Worm (Caenorhabditis elegans) whole organism, late embryonic: ENCODE data around the gene rbbp-5.

ENCODE experiments used
- C08G9.2 ChIP-seq: sonication (generic microtip); optimal IDR thresholded peaks from 2 replicates; lab custom pipeline; 2016; ENCODE audit warnings: mild to moderate bottlenecking, missing genetic modification characterization, moderate library complexity, missing compliant biosample characterization
- C38D4.7 ChIP-seq: fragments of 200-800 bp; sonication (Bioruptor generic); optimal IDR thresholded peaks from 2 replicates; lab custom pipeline; 2018; ENCODE audit warnings: mild to moderate bottlenecking, missing genetic modification characterization, moderate library complexity, missing compliant biosample characterization
- K02D7.2 ChIP-seq: sonication (generic microtip); optimal IDR thresholded peaks from 2 replicates; lab custom pipeline; 2017; ENCODE audit warnings: mild to moderate bottlenecking, missing genetic modification characterization, missing compliant biosample characterization
- K09A11.1 ChIP-seq: sonication (generic microtip); optimal IDR thresholded peaks from 2 replicates; lab custom pipeline; 2017; ENCODE audit warnings: antibody characterized with exemption, mild to moderate bottlenecking, missing genetic modification characterization, missing compliant biosample characterization; ENCODE audit not compliant: insufficient read depth
- ahr-1 ChIP-seq: sonication (generic microtip); optimal IDR thresholded peaks from 2 replicates; lab custom pipeline; 2016; ENCODE audit warnings: missing genetic modification characterization, missing compliant biosample characterization
- ama-1 ChIP-seq: fragments of 150-350 bp; optimal IDR thresholded peaks from 2 replicates; lab custom pipeline; 2014
- ceh-14 ChIP-seq: sonication (generic microtip); optimal IDR thresholded peaks from 2 replicates; lab custom pipeline; 2016; ENCODE audit warnings: missing genotype, missing genetic modification characterization, missing compliant biosample characterization
- ceh-18 ChIP-seq: sonication (generic microtip); optimal IDR thresholded peaks from 2 replicates; lab custom pipeline; 2016; ENCODE audit warnings: missing genetic modification characterization, missing compliant biosample characterization
- ceh-19 ChIP-seq: fragments of 200-800 bp; sonication (Bioruptor generic); optimal IDR thresholded peaks from 2 replicates; lab custom pipeline; 2018; ENCODE audit warnings: mild to moderate bottlenecking, missing genetic modification characterization, missing compliant biosample characterization
- ceh-22 ChIP-seq: sonication (generic microtip); optimal IDR thresholded peaks from 2 replicates; lab custom pipeline; 2017; ENCODE audit warnings: missing biosample characterization, missing genetic modification characterization
- ceh-24 ChIP-seq: sonication (generic microtip); optimal IDR thresholded peaks from 2 replicates; lab custom pipeline; 2016; ENCODE audit warnings: mild to moderate bottlenecking, missing genetic modification characterization, missing compliant biosample characterization
- ceh-30 ChIP-seq: fragments of 150-350 bp; optimal IDR thresholded peaks from 2 replicates; lab custom pipeline; 2014; ENCODE audit warnings: missing biosample characterization, missing genetic modification characterization
- ceh-31 ChIP-seq: sonication (generic microtip); optimal IDR thresholded peaks from 2 replicates; lab custom pipeline; 2016; ENCODE audit warnings: missing genetic modification characterization, missing compliant biosample characterization
- ceh-34 ChIP-seq: sonication (generic microtip); optimal IDR thresholded peaks from 2 replicates; lab custom pipeline; 2016; ENCODE audit warnings: mild to moderate bottlenecking, missing genetic modification characterization, missing compliant biosample characterization
- ceh-48 ChIP-seq: sonication (generic microtip); optimal IDR thresholded peaks from 2 replicates; lab custom pipeline; 2016; ENCODE audit warnings: missing genetic modification characterization, inconsistent platforms, missing compliant biosample characterization
- ceh-6 ChIP-seq: fragments of 200-800 bp; sonication (Bioruptor generic); optimal IDR thresholded peaks from 2 replicates; lab custom pipeline; 2018; ENCODE audit warnings: mild to moderate bottlenecking, missing genetic modification characterization, missing compliant biosample characterization
- ceh-9 ChIP-seq: sonication (generic microtip); optimal IDR thresholded peaks from 2 replicates; lab custom pipeline; 2016; ENCODE audit warnings: mild to moderate bottlenecking, missing genetic modification characterization, inconsistent platforms, missing compliant biosample characterization
- ets-4 ChIP-seq: sonication (generic microtip); optimal IDR thresholded peaks from 2 replicates; lab custom pipeline; 2016; ENCODE audit warnings: missing genetic modification characterization, missing compliant biosample characterization
- eyg-1 ChIP-seq: sonication (generic microtip); optimal IDR thresholded peaks from 2 replicates; lab custom pipeline; 2016; ENCODE audit warnings: missing genotype, missing genetic modification characterization, missing compliant biosample characterization
- fax-1 ChIP-seq: sonication (generic microtip); optimal IDR thresholded peaks from 2 replicates; lab custom pipeline; 2016; ENCODE audit warnings: missing genotype, missing genetic modification characterization, missing compliant biosample characterization
- hlh-13 ChIP-seq: fragments of 200-800 bp; sonication (Bioruptor generic); optimal IDR thresholded peaks from 2 replicates; lab custom pipeline; 2018; ENCODE audit warnings: mild to moderate bottlenecking, missing genetic modification characterization, missing compliant biosample characterization
- hlh-15 ChIP-seq: sonication (generic microtip); optimal IDR thresholded peaks from 2 replicates; lab custom pipeline; 2016; ENCODE audit warnings: missing genetic modification characterization, missing compliant biosample characterization
- hlh-30 ChIP-seq: sonication (generic microtip); optimal IDR thresholded peaks from 2 replicates; lab custom pipeline; 2017; ENCODE audit warnings: antibody characterized with exemption, missing genetic modification characterization, missing compliant biosample characterization; ENCODE audit not compliant: insufficient read depth
- hlh-6 ChIP-seq: sonication (generic microtip); optimal IDR thresholded peaks from 2 replicates; lab custom pipeline; 2016; ENCODE audit warnings: missing genotype, missing genetic modification characterization, missing compliant biosample characterization
- lin-11 ChIP-seq: fragments of 200-800 bp; sonication (Bioruptor generic); optimal IDR thresholded peaks from 2 replicates; lab custom pipeline; 2018; ENCODE audit warnings: mild to moderate bottlenecking, missing genetic modification characterization, missing compliant biosample characterization
- madf-2 ChIP-seq: sonication (generic microtip); optimal IDR thresholded peaks from 2 replicates; lab custom pipeline; 2017; ENCODE audit warnings: missing genetic modification characterization, missing compliant biosample characterization
- nfya-1 ChIP-seq: sonication (generic microtip); optimal IDR thresholded peaks from 2 replicates; lab custom pipeline; 2017; ENCODE audit warnings: missing genetic modification characterization, mild to moderate bottlenecking, missing compliant biosample characterization, antibody characterized with exemption, moderate library complexity
- nhr-11 ChIP-seq: fragments of 150-350 bp; optimal IDR thresholded peaks from 2 replicates; lab custom pipeline; 2014; ENCODE audit warnings: missing biosample characterization, missing genetic modification characterization
- nhr-232 ChIP-seq: sonication (generic microtip); optimal IDR thresholded peaks from 2 replicates; lab custom pipeline; 2016; ENCODE audit warnings: missing genetic modification characterization, missing compliant biosample characterization
- odd-2 ChIP-seq: sonication (generic microtip); optimal IDR thresholded peaks from 2 replicates; lab custom pipeline; 2017; ENCODE audit warnings: antibody characterized with exemption, mild to moderate bottlenecking, missing genetic modification characterization, missing compliant biosample characterization
- pat-9 ChIP-seq: fragments of 200-800 bp; sonication (Bioruptor generic); optimal IDR thresholded peaks from 2 replicates; lab custom pipeline; 2018; ENCODE audit warnings: mild to moderate bottlenecking, missing genetic modification characterization, moderate library complexity, missing compliant biosample characterization
- pax-1 ChIP-seq: fragments of 150-350 bp; optimal IDR thresholded peaks from 2 replicates; lab custom pipeline; 2014; ENCODE audit warnings: missing biosample characterization, missing genetic modification characterization
- pqm-1 ChIP-seq: sonication (generic microtip); optimal IDR thresholded peaks from 2 replicates; lab custom pipeline; 2016; ENCODE audit warnings: missing genetic modification characterization, missing compliant biosample characterization
- ref-2 ChIP-seq: sonication (generic microtip); optimal IDR thresholded peaks from 2 replicates; lab custom pipeline; 2016; ENCODE audit warnings: missing genetic modification characterization, missing compliant biosample characterization
- sdc-2 ChIP-seq: sonication (generic microtip); optimal IDR thresholded peaks from 2 replicates; lab custom pipeline; 2016; ENCODE audit warnings: missing genotype, missing genetic modification characterization, missing compliant biosample characterization
- sox-2 ChIP-seq: fragments of 200-800 bp; sonication (Bioruptor generic); IDR thresholded peaks from 2 replicates; pipeline ENCODE4 v1.3.6; 2022; ENCODE audit warnings: missing genetic modification reagents, missing genetic modification characterization, missing compliant biosample characterization
- sox-4 ChIP-seq: sonication (generic microtip); optimal IDR thresholded peaks from 2 replicates; lab custom pipeline; 2017; ENCODE audit warnings: mild to moderate bottlenecking, missing genetic modification characterization, inconsistent platforms, missing compliant biosample characterization
- tbx-2 ChIP-seq: sonication (generic microtip); optimal IDR thresholded peaks from 2 replicates; lab custom pipeline; 2016; ENCODE audit warnings: missing genetic modification characterization, missing compliant biosample characterization
- tbx-7 ChIP-seq: sonication (generic microtip); optimal IDR thresholded peaks from 2 replicates; lab custom pipeline; 2016; ENCODE audit warnings: missing genotype, missing genetic modification characterization, missing compliant biosample characterization
- ttx-3 ChIP-seq: sonication (generic microtip); optimal IDR thresholded peaks from 2 replicates; lab custom pipeline; 2016; ENCODE audit warnings: missing genetic modification reagents, missing genetic modification characterization, missing compliant biosample characterization
- unc-42 ChIP-seq: sonication (generic microtip); optimal IDR thresholded peaks from 2 replicates; lab custom pipeline; 2016; ENCODE audit warnings: missing genotype, missing genetic modification characterization, missing compliant biosample characterization
- unc-86 ChIP-seq: sonication (generic microtip); optimal IDR thresholded peaks from 2 replicates; lab custom pipeline; 2016; ENCODE audit warnings: missing genetic modification characterization, missing compliant biosample characterization
- zip-5 ChIP-seq: sonication (generic microtip); optimal IDR thresholded peaks from 2 replicates; lab custom pipeline; 2016; ENCODE audit warnings: missing genetic modification characterization, missing compliant biosample characterization

rbbp-5 gene

ce11 chrII:6067066-6067465, 30.6 kb upstream of the rbbp-5 start, which contains the start of gene H12I13.1:
H12I13.1 (minus strand) TSS chrII:6067166.
- no peak for TF ChIP-seq tbx-7 (tag; lab: Kevin White, UChicago)
- TF ChIP-seq C08G9.2 (tag; lab: Kevin White, UChicago) = no peak
- TF ChIP-seq pqm-1 = no peak
- TF ChIP-seq ceh-48 = no peak
- TF ChIP-seq ceh-31 (tag; lab: Kevin White, UChicago) = no peak
- TF ChIP-seq ceh-34 = no peak
- TF ChIP-seq hlh-13 = no peak
- no peak for TF ChIP-seq pax-1 (tag; lab: Kevin White, UChicago)
- TF ChIP-seq tbx-2 (tag; lab: Kevin White, UChicago) = no peak
- no peak for TF ChIP-seq ceh-30
- no peak for TF ChIP-seq ceh-18 (tag; lab: Kevin White, UChicago)
- no peak for TF ChIP-seq unc-42 (tag; lab: Kevin White, UChicago)
- no peak for TF ChIP-seq sdc-2 (tag; lab: Kevin White, UChicago)
- no peak for TF ChIP-seq C38D4.7 (GFP tag; lab: Kevin White, UChicago)
- TF ChIP-seq ahr-1 = no peak
- no peak for TF ChIP-seq madf-2 (tag; lab: Kevin White, UChicago)
- no peak for TF ChIP-seq K09A11.1
- TF ChIP-seq lin-11 (tag; lab: Kevin White, UChicago) = no peak

- no peak for TF ChIP-seq ceh-19 (GFP tag; lab: Kevin White, UChicago)
- no peak for TF ChIP-seq pat-9
- no peak for TF ChIP-seq C38D4.7 (GFP tag; lab: Kevin White, UChicago)
- no peak for TF ChIP-seq C08G9.2 (tag; lab: Kevin White, UChicago)
- no peak for TF ChIP-seq nfya-1
- no peak for TF ChIP-seq K02D7.2 (tag; lab: Kevin White, UChicago)
- TF ChIP-seq sox-2 (GFP tag; lab: Robert Waterston, UW) = no peak
- TF ChIP-seq tbx-7 (tag; lab: Kevin White, UChicago) = no peak
- no peak for TF ChIP-seq sdc-2 (tag; lab: Kevin White, UChicago)
- TF ChIP-seq ceh-9 = no peak
- no peak for TF ChIP-seq eyg-1
- TF ChIP-seq hlh-15 (tag; lab: Kevin White, UChicago) = no peak
- no peak for TF ChIP-seq pqm-1
- TF ChIP-seq ref-2 (tag; lab: Kevin White, UChicago) = no peak
- TF ChIP-seq odd-2 = no peak
- TF ChIP-seq zip-5 (tag; lab: Kevin White, UChicago) = no peak
- TF ChIP-seq ceh-22 (tag; lab: Kevin White, UChicago) = no peak
- TF ChIP-seq nhr-232 (tag; lab: Kevin White, UChicago) = no peak
Observed at ce11 chrII:6077604-6078003, 20.0 kb upstream of the rbbp-5 start, which contains the start of gene H12I13.6. H12I13.6 (plus strand) TSS chrII:6077904.

ce11 chrII:6080743-6081142, 16.9 kb upstream of the rbbp-5 start, which contains the start of gene fbf-1:
fbf-1 (minus strand) TSS chrII:6080843.
- TF ChIP-seq ceh-34 = no peak
- TF ChIP-seq ref-2 (tag; lab: Kevin White, UChicago) = no peak
- TF ChIP-seq odd-2 = no peak
- TF ChIP-seq ceh-6 (GFP tag; lab: Kevin White, UChicago) = no peak
- TF ChIP-seq nhr-11 (tag; lab: Kevin White, UChicago) = no peak
- TF ChIP-seq ceh-30 = no peak
- no peak for TF ChIP-seq sox-4 (tag; lab: Kevin White, UChicago)
- TF ChIP-seq ama-1 (lab: Kevin White, UChicago) = no peak
- no peak for TF ChIP-seq ceh-18 (tag; lab: Kevin White, UChicago)

ce11 chrII:6082620-6083019, 15.0 kb upstream of the rbbp-5 start, which contains the start of gene F21H12.3:
F21H12.3 (plus strand) TSS chrII:6082920.
- TF ChIP-seq ama-1 (lab: Kevin White, UChicago) (no peak), odd-2 (no peak)

ce11 chrII:6091380-6091779, 6.2 kb upstream of the rbbp-5 start, which contains the start of the genes fbf-2 and nspg-3:
fbf-2 (minus strand) TSS chrII:6091480.
nspg-3 (plus strand) TSS chrII:6091767.
- TF ChIP-seq hlh-30 (tag; lab: Kevin White, UChicago) (no peak), zip-5 (tag; lab: Kevin White, UChicago) (no peak), ceh-6 (GFP tag; lab: Kevin White, UChicago) (no peak), tbx-2 (tag; lab: Kevin White, UChicago) (no peak), ceh-19 (GFP tag; lab: Kevin White, UChicago) (no peak), nhr-232 (tag; lab: Kevin White, UChicago) (no peak), madf-2 (tag; lab: Kevin White, UChicago) (no peak), fax-1 (tag; lab: Kevin White, UChicago) (no peak), ttx-3 (tag; lab: Kevin White, UChicago) (no peak), hlh-13 (no peak), ceh-22 (tag; lab: Kevin White, UChicago) (no peak), ceh-48 (no peak), hlh-6 (no peak), odd-2 (no peak), ceh-24 (tag; lab: Kevin White, UChicago) (no peak), ceh-14 (tag; lab: Kevin White, UChicago) (no peak), unc-86 (tag; lab: Kevin White, UChicago) (no peak), ets-4 (tag; lab: Kevin White, UChicago) (no peak)
- TF ChIP-seq, all 69 proteins: peak for 0
